Fruit fly (Drosophila melanogaster): ENCODE data around the gene Qsox4.

Gene Qsox4

DNA sequence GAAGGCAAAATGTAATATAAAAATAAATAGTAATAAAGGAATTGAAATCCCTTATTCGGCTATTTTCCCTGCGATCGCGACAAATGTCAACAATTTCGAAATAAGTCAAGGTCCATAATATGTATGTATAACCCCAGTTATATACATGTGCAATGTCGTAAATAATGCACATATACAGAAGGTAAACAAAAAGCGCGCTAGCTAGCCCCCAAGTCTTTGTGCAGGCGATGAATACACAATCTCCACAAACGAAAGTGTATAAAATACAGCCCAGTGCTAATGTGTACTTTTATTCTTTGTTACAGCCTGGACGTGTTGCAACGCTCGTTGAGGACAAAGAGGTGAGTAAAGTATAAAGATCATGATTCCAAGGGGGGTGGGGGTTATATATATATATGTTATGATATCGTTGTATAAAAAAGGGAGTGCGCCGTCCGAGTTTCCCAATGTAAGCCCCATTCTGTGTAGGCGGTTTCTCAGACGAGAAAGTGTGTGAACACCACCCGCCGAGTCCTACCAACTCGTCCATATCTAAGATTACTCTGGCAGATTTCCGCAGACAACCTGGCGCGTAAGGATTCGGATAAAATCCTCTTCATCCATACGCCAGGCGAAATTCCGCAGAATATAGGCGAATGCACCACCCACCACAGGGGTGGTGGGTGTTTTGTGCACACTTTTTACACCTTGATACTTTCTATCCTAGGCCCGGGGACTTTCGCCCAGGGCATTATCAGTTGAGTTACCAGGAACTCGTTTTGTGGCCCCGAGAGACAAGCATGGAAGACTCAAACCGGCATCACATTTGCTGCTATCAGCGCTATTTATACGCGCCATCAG, 27.3 kb downstream of the Qsox4 start (continued):
- TF ChIP-seq unc-4 (GFP tag; IDR thresholded peaks at IDR 0.05; ENCODE audit: partially characterized antibody) = 0 out of 2 replicates have a peak, but pooled peaks have one; percentile 41
- TF ChIP-seq pzg (GFP tag; optimal IDR thresholded peaks at IDR 0.05) = no peak
- no peak for TF ChIP-seq Side (GFP tag; optimal IDR thresholded peaks at IDR 0.05)
- TF ChIP-seq ash1 (GFP tag; optimal IDR thresholded peaks at IDR 0.05) = no peak
- no peak for TF ChIP-seq Spps (tag; optimal IDR thresholded peaks at IDR 0.05)
- no peak for TF ChIP-seq trh (GFP tag; optimal IDR thresholded peaks at IDR 0.05)
- TF ChIP-seq CG11696 (GFP tag; IDR thresholded peaks at IDR 0.05) = no peak
- TF ChIP-seq pnt (GFP tag; optimal IDR thresholded peaks at IDR 0.05) = no peak
- TF ChIP-seq CG8765 (GFP tag; IDR thresholded peaks at IDR 0.05) = 0 out of 2 replicates have a peak, but pooled peaks have one; percentile 31
- peak; percentile 24 for TF ChIP-seq abd-A (tag; optimal IDR thresholded peaks at IDR 0.05)
- no peak; the same call in 1 of the 2 replicates for TF ChIP-seq sna (GFP tag; IDR thresholded peaks at IDR 0.05; ENCODE audit: partially characterized antibody)
- no peak for TF ChIP-seq CG3847 (GFP tag; IDR thresholded peaks at IDR 0.05)
- TF ChIP-seq CG12236 (GFP tag; optimal IDR thresholded peaks at IDR 0.05) = no peak
- no peak for TF ChIP-seq Usf (GFP tag; optimal IDR thresholded peaks at IDR 0.05)
- TF ChIP-seq CG2199 (GFP tag; IDR thresholded peaks at IDR 0.05) = peak; percentile 36; the same call in 1 of the 3 replicates
- TF ChIP-seq fru (optimal IDR thresholded peaks at IDR 0.05) = no peak
- TF ChIP-seq CG2712 (tag; optimal IDR thresholded peaks at IDR 0.05) = no peak
- no peak for TF ChIP-seq nmo (GFP tag; optimal IDR thresholded peaks at IDR 0.05)
- peak; percentile 6 for TF ChIP-seq CG11504 (tag; optimal IDR thresholded peaks at IDR 0.05)
- TF ChIP-seq NFAT (GFP tag; IDR thresholded peaks at IDR 0.05) = 0 out of 2 replicates have a peak, but pooled peaks have one; percentile 11
- TF ChIP-seq cg (GFP tag; optimal IDR thresholded peaks at IDR 0.05) = no peak
- no peak for TF ChIP-seq Sox100B (GFP tag; optimal IDR thresholded peaks at IDR 0.05)
- no peak for TF ChIP-seq CG3281 (GFP tag; optimal IDR thresholded peaks at IDR 0.05)
- TF ChIP-seq CG8388 (GFP tag; optimal IDR thresholded peaks at IDR 0.05) = no peak
- TF ChIP-seq CG10209 (GFP tag; optimal IDR thresholded peaks at IDR 0.05) = no peak
- TF ChIP-seq tgo (GFP tag; IDR thresholded peaks at IDR 0.05) = no peak
- TF ChIP-seq HmgD (GFP tag; optimal IDR thresholded peaks at IDR 0.05) = no peak
- TF ChIP-seq CG10543 (GFP tag; optimal IDR thresholded peaks at IDR 0.05) = no peak
- no peak for TF ChIP-seq btn (GFP tag; optimal IDR thresholded peaks at IDR 0.05)
- peak; percentile 44 for TF ChIP-seq Drgx (GFP tag; IDR thresholded peaks at IDR 0.05)
- TF ChIP-seq CG8359 (GFP tag; optimal IDR thresholded peaks at IDR 0.05; ENCODE audit: borderline replicate concordance) = no peak
- no peak for TF ChIP-seq bsh (GFP tag; optimal IDR thresholded peaks at IDR 0.05)
- no peak for TF ChIP-seq stwl (tag; optimal IDR thresholded peaks at IDR 0.05)
- TF ChIP-seq az2 (GFP tag; optimal IDR thresholded peaks at IDR 0.05) = no peak
- no peak for TF ChIP-seq nau (GFP tag; optimal IDR thresholded peaks at IDR 0.05)
- TF ChIP-seq CG14965 (GFP tag; optimal IDR thresholded peaks at IDR 0.05; ENCODE audit: borderline replicate concordance) = no peak
- TF ChIP-seq CG4730 (GFP tag; IDR thresholded peaks at IDR 0.05) = no peak
- no peak for TF ChIP-seq zf30C (GFP tag; optimal IDR thresholded peaks at IDR 0.05)
- no peak for TF ChIP-seq CG7556 (GFP tag; optimal IDR thresholded peaks at IDR 0.05)
- TF ChIP-seq CG31388 (GFP tag; optimal IDR thresholded peaks at IDR 0.05) = no peak
- TF ChIP-seq CG33557 (GFP tag; optimal IDR thresholded peaks at IDR 0.05) = peak; percentile 5
- TF ChIP-seq CG4282 (GFP tag; optimal IDR thresholded peaks at IDR 0.05) = no peak
- peak; percentile 40; the same call in 1 of the 3 replicates for TF ChIP-seq gce (GFP tag; IDR thresholded peaks at IDR 0.05)
- no peak for TF ChIP-seq H15 (GFP tag; IDR thresholded peaks at IDR 0.05)
- no peak for TF ChIP-seq CG4617 (GFP tag; optimal IDR thresholded peaks at IDR 0.05; ENCODE audit: borderline replicate concordance)
- no peak for TF ChIP-seq CG9797 (GFP tag; optimal IDR thresholded peaks at IDR 0.05)
- no peak for TF ChIP-seq CG33213 (GFP tag; optimal IDR thresholded peaks at IDR 0.05)
- TF ChIP-seq CG10565 (GFP tag; optimal IDR thresholded peaks at IDR 0.05) = no peak
- TF ChIP-seq gsb (GFP tag; IDR thresholded peaks at IDR 0.05) = peak; percentile 36; the same call in 1 of the 2 replicates

All from whole organism, embryonic.